Worm (Caenorhabditis elegans): ENCODE results near the gene npr-24.
A peak's percentile ranks its signal among the peaks of the same experiment; 100 is the strongest.

npr-24 gene

DNA sequence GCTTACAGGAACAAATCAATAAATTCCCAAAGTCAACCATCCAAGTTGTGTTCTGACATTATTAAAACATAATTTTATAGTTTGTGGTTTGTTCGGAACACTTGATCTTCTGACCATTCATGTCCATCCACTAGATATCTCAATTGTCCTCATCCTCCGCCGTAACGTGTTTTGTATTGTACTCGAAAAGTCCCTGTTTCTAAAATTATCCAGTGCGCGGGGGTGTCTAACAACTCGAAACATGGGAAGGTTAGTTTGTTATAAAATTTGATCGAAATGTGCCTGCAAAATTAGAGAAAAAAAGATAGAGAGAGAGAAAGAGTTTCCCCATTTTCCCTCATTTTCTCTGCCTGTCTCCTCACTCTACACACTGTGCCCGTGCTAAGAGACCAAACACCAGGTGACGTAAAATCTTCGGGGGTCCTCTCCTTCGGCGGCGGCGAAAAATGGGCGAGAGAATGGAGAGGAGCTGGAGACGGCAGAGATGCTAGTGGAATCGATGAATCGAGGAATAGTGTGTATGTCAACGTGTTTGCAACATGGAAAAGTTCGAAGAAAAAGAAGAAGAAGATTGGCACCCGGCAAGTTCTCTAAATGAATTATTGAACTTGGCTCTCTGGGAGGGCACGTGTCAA, 19.0 kb upstream of the npr-24 start (continued):
- no peak for TF ChIP-seq ztf-1 (GFP tag; conservative IDR thresholded peaks at IDR 0.05)

DNA sequence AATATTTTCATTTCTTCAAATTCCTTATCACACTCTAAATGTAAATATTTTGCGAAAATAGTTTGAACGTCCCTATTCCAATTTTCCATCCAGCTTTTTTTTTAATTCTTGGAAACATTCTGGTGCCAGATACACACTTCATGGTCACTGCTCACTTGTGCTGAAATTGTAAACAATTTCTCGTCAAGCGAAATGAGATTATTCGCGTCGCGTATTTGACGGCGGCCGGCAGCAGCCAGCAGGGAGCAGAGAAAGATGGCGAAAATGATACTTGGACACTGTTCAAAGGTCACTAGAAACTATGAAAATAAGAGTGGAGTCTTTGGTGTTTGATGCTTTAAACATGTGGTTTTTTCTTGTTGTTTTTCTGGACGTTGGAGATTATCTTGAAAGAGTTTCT, 17.8 kb upstream of the npr-24 start:
- TF ChIP-seq crh-2 (tag; optimal IDR thresholded peaks at IDR 0.05) = peak; percentile 55
- no peak for TF ChIP-seq sma-3 (GFP tag; optimal IDR thresholded peaks at IDR 0.05)
- peak; percentile 26 for TF ChIP-seq F13H6.1 (tag; optimal IDR thresholded peaks at IDR 0.05)
- TF ChIP-seq fos-1 (tag; optimal IDR thresholded peaks at IDR 0.05) = peak; percentile 35
- no peak for TF ChIP-seq mbf-1 (tag; optimal IDR thresholded peaks at IDR 0.05)
- peak; percentile 73 for TF ChIP-seq sma-9 (GFP tag; optimal IDR thresholded peaks at IDR 0.05)
- no peak for TF ChIP-seq sma-9 (tag; optimal IDR thresholded peaks at IDR 0.05)
- no peak for TF ChIP-seq nhr-25 (tag; optimal IDR thresholded peaks at IDR 0.05)
- no peak for TF ChIP-seq Y55F3AM.14 (GFP tag; optimal IDR thresholded peaks at IDR 0.05)
- TF ChIP-seq lsy-2 (tag; optimal IDR thresholded peaks at IDR 0.05) = peak in 1 of 2 experiments; percentile 30

DNA sequence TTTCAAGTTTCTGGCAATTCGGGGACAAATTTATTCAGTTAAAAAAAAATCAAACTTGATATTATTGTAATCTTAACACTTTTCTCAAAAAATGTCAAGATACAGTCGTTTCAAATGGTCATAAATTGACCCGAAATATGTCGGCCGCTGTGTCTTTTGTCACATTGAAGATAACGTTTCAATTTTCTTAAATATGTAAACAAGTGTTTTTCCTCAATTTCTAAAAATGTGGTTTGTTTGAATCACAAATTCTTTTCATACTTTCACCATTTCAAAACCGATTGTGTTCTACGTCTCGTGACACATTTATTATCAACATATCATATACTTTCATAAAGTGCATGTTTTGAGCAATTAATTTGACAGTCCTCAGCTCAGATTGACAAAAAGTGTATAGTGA, 15.6 kb upstream of the npr-24 start:
- TF ChIP-seq sma-9 (GFP tag; optimal IDR thresholded peaks at IDR 0.05) (peak; percentile 41), sma-9 (tag; optimal IDR thresholded peaks at IDR 0.05) (no peak), egl-27 (tag; optimal IDR thresholded peaks at IDR 0.05) (no peak), R02D3.7 (tag; optimal IDR thresholded peaks at IDR 0.05) (no peak), ZK546.5 (tag; optimal IDR thresholded peaks at IDR 0.05) (no peak)

DNA sequence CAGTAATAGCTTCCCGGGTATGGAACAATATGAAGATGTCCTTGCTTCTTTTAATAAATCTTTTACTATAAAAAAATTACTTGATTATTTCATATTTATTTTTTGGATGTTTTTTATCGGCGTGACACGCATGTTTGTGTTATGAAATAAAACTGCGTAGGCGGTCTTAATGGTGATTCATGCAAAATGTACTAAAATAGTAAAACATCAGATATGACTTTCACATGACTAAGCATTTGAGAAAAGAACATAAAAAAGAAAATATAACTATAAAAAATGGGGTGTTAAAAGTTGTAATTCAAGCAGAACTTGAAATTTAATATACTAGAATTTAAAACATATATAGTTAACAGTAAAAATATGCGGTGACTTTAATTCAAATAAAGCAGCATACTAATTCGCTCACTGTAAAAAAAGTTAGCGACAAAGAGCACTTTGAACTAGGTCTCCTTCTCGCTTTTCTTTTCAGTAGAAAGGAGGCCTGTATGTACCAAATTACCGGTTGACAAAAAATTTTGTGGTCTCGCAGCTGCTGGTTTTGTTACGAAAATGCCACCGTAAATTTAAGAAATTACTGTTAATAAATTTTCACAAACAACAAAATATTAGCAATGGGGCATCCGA, 4.6 kb downstream of the npr-24 start:
- TF ChIP-seq nhr-11 (tag; optimal IDR thresholded peaks at IDR 0.05) (no peak), ztf-4 (tag; optimal IDR thresholded peaks at IDR 0.05) (peak; percentile 65), nhr-10 (tag; optimal IDR thresholded peaks at IDR 0.05) (no peak), C34F6.9 (tag; optimal IDR thresholded peaks at IDR 0.05) (peak; percentile 18)

DNA sequence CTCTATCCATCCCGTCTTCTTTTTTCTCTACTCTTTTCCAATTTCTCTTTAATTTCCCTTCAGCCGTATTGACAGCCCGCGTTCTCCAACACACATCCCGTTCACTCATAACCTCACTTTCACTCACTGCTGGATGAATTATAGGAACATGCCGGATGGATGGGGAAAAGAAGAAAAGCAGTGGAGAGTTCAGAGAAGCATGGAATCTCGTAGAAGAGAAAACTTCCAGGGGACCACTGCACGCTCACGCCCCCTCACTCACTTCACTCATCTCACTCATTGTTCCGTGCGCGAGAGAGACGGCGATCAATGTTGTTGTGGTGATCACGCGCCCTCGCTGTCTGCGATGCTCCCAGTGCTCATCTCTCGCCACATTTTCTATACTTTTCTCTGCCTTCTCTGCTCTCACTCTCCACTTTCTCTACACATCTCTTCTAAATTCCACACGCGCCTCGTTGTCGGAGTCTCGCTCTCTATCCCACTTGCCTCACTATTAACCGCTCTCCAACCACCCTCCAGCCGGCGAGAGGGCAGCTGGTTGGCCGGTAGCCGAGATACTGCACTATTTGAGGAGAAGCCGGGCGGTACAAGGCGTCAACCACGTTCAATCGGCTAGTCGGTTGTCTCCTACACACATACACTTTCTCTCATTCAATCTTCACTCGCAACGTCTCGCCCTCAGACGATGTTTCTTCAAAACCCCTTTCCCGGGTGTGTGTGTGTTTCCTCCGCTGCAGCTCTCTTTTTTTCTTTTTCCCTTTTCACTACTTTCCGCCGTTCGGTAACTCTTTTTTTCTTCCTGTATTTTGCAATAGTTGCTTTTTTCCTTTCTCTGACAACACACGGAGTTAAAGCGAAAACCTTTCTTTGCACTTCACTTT, 6.7 kb downstream of the npr-24 start:
- TF ChIP-seq unc-39 (tag; optimal IDR thresholded peaks at IDR 0.05) (peak; percentile 55), unc-62 (GFP tag; optimal IDR thresholded peaks at IDR 0.05) (peak; percentile 84), mab-5 (tag; optimal IDR thresholded peaks at IDR 0.05) (peak; percentile 88), zag-1 (tag; optimal IDR thresholded peaks at IDR 0.05) (peak; percentile 54), ZK546.5 (tag; optimal IDR thresholded peaks at IDR 0.05) (no peak), crh-2 (tag; optimal IDR thresholded peaks at IDR 0.05) (peak; percentile 65), F13H6.1 (tag; optimal IDR thresholded peaks at IDR 0.05) (peak; percentile 98), lin-11 (tag; optimal IDR thresholded peaks at IDR 0.05) (peak; percentile 73), egl-27 (tag; optimal IDR thresholded peaks at IDR 0.05) (peak; percentile 86), nhr-129 (tag; optimal IDR thresholded peaks at IDR 0.05) (peak; percentile 77), nhr-77 (tag; optimal IDR thresholded peaks at IDR 0.05) (peak; percentile 17), nhr-25 (tag; optimal IDR thresholded peaks at IDR 0.05) (peak; percentile 83), ceh-82 (tag; optimal IDR thresholded peaks at IDR 0.05) (no peak), lin-13 (GFP tag; optimal IDR thresholded peaks at IDR 0.05) (peak; percentile 66), elt-1 (tag; optimal IDR thresholded peaks at IDR 0.05) (no peak), blmp-1 (tag; optimal IDR thresholded peaks at IDR 0.05; ENCODE audit: insufficient read depth) (peak; percentile 89), gmeb-1 (tag; optimal IDR thresholded peaks at IDR 0.05) (peak; percentile 54), skn-1 (tag; optimal IDR thresholded peaks at IDR 0.05) (no peak), fos-1 (tag; optimal IDR thresholded peaks at IDR 0.05) (peak; percentile 53), ceh-16 (tag; optimal IDR thresholded peaks at IDR 0.05) (peak; percentile 58), nhr-6 (tag; optimal IDR thresholded peaks at IDR 0.05) (peak; percentile 77), lsy-2 (tag; optimal IDR thresholded peaks at IDR 0.05) (peak; percentile 69 to 77), nhr-237 (tag; optimal IDR thresholded peaks at IDR 0.05) (peak; percentile 1), R02D3.7 (tag; optimal IDR thresholded peaks at IDR 0.05) (peak; percentile 14), sma-3 (GFP tag; optimal IDR thresholded peaks at IDR 0.05) (peak; percentile 87), ztf-4 (tag; optimal IDR thresholded peaks at IDR 0.05) (peak; percentile 68), ztf-11 (tag; optimal IDR thresholded peaks at IDR 0.05) (no peak), snpc-4 (tag; optimal IDR thresholded peaks at IDR 0.05) (peak; percentile 41), ztf-1 (GFP tag; conservative IDR thresholded peaks at IDR 0.05) (no peak), nhr-21 (tag; optimal IDR thresholded peaks at IDR 0.05) (peak; percentile 88), elt-3 (tag; optimal IDR thresholded peaks at IDR 0.05) (no peak), aly-2 (tag; optimal IDR thresholded peaks at IDR 0.05) (no peak), unc-55 (GFP tag; optimal IDR thresholded peaks at IDR 0.05) (peak; percentile 84), mdl-1 (tag; optimal IDR thresholded peaks at IDR 0.05) (peak; percentile 82 to 95)

Data from whole organism, L2 larva.